Fruit fly (Drosophila melanogaster): ENCODE measurements around the gene CG10097.
A peak's percentile ranks its signal among the peaks of the same experiment; 100 is the strongest.

CG10097 gene

DNA sequence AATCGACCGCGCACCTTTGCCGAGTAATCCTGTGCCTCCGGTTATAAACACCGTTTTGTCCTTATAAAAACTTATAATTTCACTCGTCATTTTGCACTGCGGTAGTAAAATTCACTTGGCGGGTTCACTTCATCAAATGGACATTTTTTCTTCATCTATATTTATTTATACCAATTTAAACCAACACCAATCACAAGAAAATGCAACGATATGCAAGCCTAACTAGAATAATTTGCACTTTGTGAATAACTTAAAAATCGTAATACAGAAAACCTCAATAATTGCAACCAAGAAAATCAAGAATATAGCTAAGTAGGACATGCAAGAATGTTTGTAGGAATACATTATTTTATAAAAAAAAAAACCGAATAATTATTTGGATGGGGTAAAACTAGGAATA is at the start of gene CG10097, which contains the start of gene CG10096:
CG10097 (minus strand) TSS at position 101 of the 400 bp plus-strand sequence.
CG10096 (minus strand) TSS at position 101 of the 400 bp plus-strand sequence.
- TF ChIP-seq Eip78C (GFP tag) (no peak), fd59A (GFP tag; optimal IDR thresholded peaks at IDR 0.05) (no peak), salr (GFP tag; optimal IDR thresholded peaks at IDR 0.05) (no peak), Gug (GFP tag; IDR thresholded peaks at IDR 0.05) (no peak), CG32006 (GFP tag; optimal IDR thresholded peaks at IDR 0.05) (no peak), ss (GFP tag; optimal IDR thresholded peaks at IDR 0.05) (no peak), CG15336 (GFP tag; IDR thresholded peaks at IDR 0.05) (no peak), CG8119 (GFP tag; IDR thresholded peaks at IDR 0.05) (no peak), lz (GFP tag; optimal IDR thresholded peaks at IDR 0.05) (no peak), svp (GFP tag) (no peak), CG3919 (GFP tag; optimal IDR thresholded peaks at IDR 0.05) (no peak), Sox15 (GFP tag; optimal IDR thresholded peaks at IDR 0.05) (no peak), CG7368 (GFP tag; optimal IDR thresholded peaks at IDR 0.05) (no peak), Ets21C (GFP tag; optimal IDR thresholded peaks at IDR 0.05) (no peak), CG6276 (GFP tag; optimal IDR thresholded peaks at IDR 0.05) (no peak)

DNA sequence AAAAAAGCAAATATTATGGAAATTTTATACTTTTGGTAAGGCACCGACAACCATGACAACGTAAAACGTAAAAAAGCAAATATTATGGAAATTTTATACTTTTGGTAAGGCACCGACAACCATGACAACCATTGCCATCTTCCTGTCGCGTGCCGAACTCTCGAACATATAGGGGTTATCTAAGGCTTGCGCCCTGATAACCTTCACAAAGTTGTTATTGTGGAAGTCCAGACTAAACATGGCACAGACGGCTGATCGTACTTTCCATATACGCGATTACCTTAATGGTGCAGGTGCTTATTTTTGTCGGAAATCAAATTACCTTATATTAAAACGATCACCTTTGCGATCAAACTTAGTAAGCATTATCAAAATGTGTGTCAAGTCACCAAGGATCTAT is 49.7 kb upstream of the CG10097 start:
- no peak for TF ChIP-seq CG11294 (GFP tag; IDR thresholded peaks at IDR 0.05)
- TF ChIP-seq svp (GFP tag) = peak; percentile 95

DNA sequence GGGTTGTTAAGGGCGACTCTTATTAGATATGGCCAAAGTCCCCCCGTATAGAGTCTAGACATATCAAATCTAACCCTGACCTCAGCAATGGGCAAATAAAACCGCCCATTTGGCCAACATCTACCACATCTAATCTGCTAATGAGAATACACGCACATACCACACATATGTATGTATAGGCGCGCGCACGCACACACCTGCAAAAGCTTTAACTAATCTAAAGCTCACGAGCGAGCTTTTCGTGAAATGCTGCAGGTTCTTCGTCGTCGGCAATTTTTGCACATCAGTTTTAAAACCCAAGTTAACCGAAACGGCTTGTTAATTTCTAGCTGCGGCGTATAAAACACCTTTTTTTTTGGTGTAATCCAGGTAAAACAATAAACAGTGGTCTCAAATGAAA is 48.0 kb upstream of the CG10097 start:
- TF ChIP-seq CG8632 (GFP tag; optimal IDR thresholded peaks at IDR 0.05) (no peak), CG3919 (GFP tag; optimal IDR thresholded peaks at IDR 0.05) (no peak), CG8119 (GFP tag; IDR thresholded peaks at IDR 0.05) (no peak), net (GFP tag; optimal IDR thresholded peaks at IDR 0.05) (no peak)

DNA sequence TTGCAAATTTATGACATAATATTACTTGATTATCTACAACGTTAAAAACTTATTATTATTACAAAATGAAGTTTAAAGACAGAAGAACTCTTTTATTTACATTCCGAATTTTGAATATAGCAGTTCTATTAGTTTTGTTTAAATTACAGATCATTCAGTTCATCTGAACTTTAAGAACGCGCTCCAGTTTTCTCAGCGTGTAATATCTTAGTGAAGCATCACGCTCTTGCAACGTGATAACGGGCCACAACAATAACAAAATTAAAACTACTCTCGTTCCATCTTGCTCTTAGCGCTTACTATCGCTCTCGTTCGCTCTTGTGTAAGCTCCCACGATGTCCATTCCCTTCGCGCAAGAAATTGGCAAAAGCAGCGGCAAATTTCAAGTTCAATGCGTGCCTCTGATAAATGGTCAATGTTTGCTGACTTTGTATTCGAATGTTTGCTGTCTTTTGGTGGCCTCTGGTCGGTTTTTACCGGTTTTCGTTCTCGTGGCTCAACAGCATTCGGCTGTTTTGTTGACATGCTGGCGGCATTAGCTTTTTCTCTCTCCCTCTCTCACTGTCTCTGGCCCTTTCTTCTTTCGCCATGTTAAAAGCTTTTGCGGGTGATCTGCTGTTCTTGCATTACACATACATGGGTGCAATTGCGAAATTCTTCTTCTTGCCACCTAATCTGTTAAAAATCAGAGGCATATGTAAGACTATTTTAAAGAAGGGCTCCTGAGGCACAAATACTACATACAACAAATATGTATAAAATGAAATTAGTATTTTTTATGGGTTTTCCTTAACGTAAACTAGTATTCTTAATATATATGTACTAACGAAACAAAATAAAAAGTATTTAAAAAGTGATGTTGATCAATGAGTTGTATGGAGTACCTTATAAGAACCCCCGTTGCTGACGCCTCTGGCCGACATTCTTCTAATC is 47.1 kb upstream of the CG10097 start:
- TF ChIP-seq CG6792 (GFP tag; optimal IDR thresholded peaks at IDR 0.05) (peak; percentile 19), CG16779 (tag; optimal IDR thresholded peaks at IDR 0.05) (no peak), CG4318 (GFP tag; optimal IDR thresholded peaks at IDR 0.05) (peak; percentile 18), CG15336 (GFP tag; IDR thresholded peaks at IDR 0.05) (peak; percentile 68), CG6808 (GFP tag; optimal IDR thresholded peaks at IDR 0.05) (peak; percentile 41), ss (GFP tag; optimal IDR thresholded peaks at IDR 0.05) (peak; percentile 11 to 41), CG34406 (GFP tag; optimal IDR thresholded peaks at IDR 0.05) (peak; percentile 42), Sox15 (GFP tag; optimal IDR thresholded peaks at IDR 0.05) (no peak), CG3919 (GFP tag; optimal IDR thresholded peaks at IDR 0.05) (peak; percentile 56), achi (GFP tag; optimal IDR thresholded peaks at IDR 0.05) (peak; percentile 45), CG7368 (GFP tag; optimal IDR thresholded peaks at IDR 0.05) (peak; percentile 21), CG8319 (GFP tag; optimal IDR thresholded peaks at IDR 0.05) (no peak), dac (GFP tag; optimal IDR thresholded peaks at IDR 0.05) (peak; percentile 12), net (GFP tag; optimal IDR thresholded peaks at IDR 0.05) (peak; percentile 48), Sox14 (GFP tag; optimal IDR thresholded peaks at IDR 0.05) (peak; percentile 39), CG3032 (tag; optimal IDR thresholded peaks at IDR 0.05) (peak; percentile 29), Hr4 (GFP tag; optimal IDR thresholded peaks at IDR 0.05) (peak; percentile 67), CG32006 (GFP tag; optimal IDR thresholded peaks at IDR 0.05) (peak; percentile 65), spab (GFP tag; optimal IDR thresholded peaks at IDR 0.05) (no peak), dsx (GFP tag; optimal IDR thresholded peaks at IDR 0.05; ENCODE audit: poor library complexity, severe bottlenecking) (peak; percentile 88), Sox102F (GFP tag; optimal IDR thresholded peaks at IDR 0.05) (peak; percentile 31), fd59A (GFP tag; optimal IDR thresholded peaks at IDR 0.05) (no peak), CG11902 (GFP tag; optimal IDR thresholded peaks at IDR 0.05) (no peak), Eip78C (GFP tag) (peak; percentile 94), CG11762 (GFP tag; optimal IDR thresholded peaks at IDR 0.05; ENCODE audit: insufficient read depth) (peak; percentile 11), pdm3 (GFP tag; optimal IDR thresholded peaks at IDR 0.05) (peak; percentile 70), Lpt (GFP tag; optimal IDR thresholded peaks at IDR 0.05) (peak; percentile 33), CG9139 (GFP tag; optimal IDR thresholded peaks at IDR 0.05) (no peak), acj6 (GFP tag; optimal IDR thresholded peaks at IDR 0.05) (peak; percentile 35), topi (GFP tag; optimal IDR thresholded peaks at IDR 0.05) (peak; percentile 50), vri (GFP tag; optimal IDR thresholded peaks at IDR 0.05) (peak; percentile 64), svp (GFP tag) (peak; percentile 67), CG6163 (GFP tag; IDR thresholded peaks at IDR 0.05) (peak; percentile 63; the same call in 2 of the 3 replicates), Hr39 (GFP tag; optimal IDR thresholded peaks at IDR 0.05) (peak; percentile 46), CG8119 (GFP tag; IDR thresholded peaks at IDR 0.05) (peak; percentile 39; the same call in 2 of the 3 replicates)
